Fruit fly (Drosophila melanogaster) whole organism: ENCODE measurements around the gene XRCC1.

ENCODE experiments used
- Dll ChIP-seq: fragments of >200 bp; optimal IDR thresholded peaks from 2 replicates; lab custom pipeline; 2017
- EcR ChIP-seq, 2 experiments: fragments of >200 bp; optimal IDR thresholded peaks; 2 replicates each; lab custom pipeline; 2017; ENCODE audit warnings: missing biosample characterization in 2 of 2, missing genetic modification characterization in 2 of 2, missing genetic modification reagents in 2 of 2
- pan ChIP-seq: fragments of >200 bp; optimal IDR thresholded peaks from 2 replicates; lab custom pipeline; 2017
- psq ChIP-seq: fragments of >200 bp; optimal IDR thresholded peaks from 2 replicates; lab custom pipeline; 2017
- usp ChIP-seq: fragments of >200 bp; optimal IDR thresholded peaks from 2 replicates; lab custom pipeline; 2017; ENCODE audit warnings: missing biosample characterization, missing genetic modification characterization, mixed read lengths

- TF ChIP-seq Dll (lab: Kevin White, UChicago) (no peak), usp (GFP tag; lab: Kevin White, UChicago) (no peak), EcR (GFP tag; optimal IDR thresholded peaks at IDR 0.05; lab: Kevin White, UChicago) (no peak), pan (no peak), psq (lab: Kevin White, UChicago) (no peak)
Measured at dm6 chrX:5363116-5363515, 33.4 kb downstream of the XRCC1 start.
